Worm (Caenorhabditis elegans) whole organism, L1 larva: ENCODE data around the gene his-32.
A peak's percentile ranks its signal among the peaks of the same experiment; 100 is the strongest.

ENCODE experiments used
- Y116A8C.19 ChIP-seq: sonication (generic microtip); optimal IDR thresholded peaks from 2 replicates; lab custom pipeline; 2016; ENCODE audit warnings: missing compliant biosample characterization, missing genetic modification characterization, borderline replicate concordance
- aly-2 ChIP-seq: fragments of 150-350 bp; optimal IDR thresholded peaks from 2 replicates; lab custom pipeline; 2014; ENCODE audit warnings: missing biosample characterization, missing genetic modification characterization
- blmp-1 ChIP-seq: fragments of 150-350 bp; optimal IDR thresholded peaks from 2 replicates; lab custom pipeline; 2014; ENCODE audit warnings: missing biosample characterization, missing genetic modification characterization
- ceh-63 ChIP-seq: fragments of 200-800 bp; sonication (Bioruptor generic); optimal IDR thresholded peaks from 2 replicates; lab custom pipeline; 2018; ENCODE audit warnings: mild to moderate bottlenecking, missing genetic modification characterization, missing compliant biosample characterization
- ceh-82 ChIP-seq, 3 experiments: fragments of 150-350 bp in 1 of 3; sonication (generic microtip) in 2 of 3; optimal IDR thresholded peaks; 2 replicates each; lab custom pipeline; 2014 to 2017; ENCODE audit warnings: missing biosample characterization in 3 of 3, missing genetic modification characterization in 3 of 3
- ces-1 ChIP-seq: fragments of 150-350 bp; optimal IDR thresholded peaks from 2 replicates; lab custom pipeline; 2014; ENCODE audit warnings: missing biosample characterization, missing genetic modification reagents, missing genetic modification characterization
- dpl-1 ChIP-seq, 3 experiments: fragments of 150-350 bp in 2 of 3; sonication (generic microtip) in 1 of 3; optimal IDR thresholded peaks; 2 replicates each; lab custom pipeline; 2014 to 2017; ENCODE audit warnings: missing biosample characterization in 3 of 3, missing genetic modification characterization in 3 of 3, missing genetic modification reagents in 3 of 3
- efl-1 ChIP-seq, 4 experiments: fragments of 150-350 bp; optimal IDR thresholded peaks in 3 of 4; peaks in 1 of 4; 1 replicate in 1 of 4; 2 replicates in 3 of 4; lab custom pipeline; 2014; ENCODE audit warnings: missing biosample characterization in 2 of 4, missing genetic modification characterization in 2 of 4, missing genetic modification reagents in 2 of 4
- efl-3 ChIP-seq: fragments of 200-800 bp; sonication (Bioruptor generic); optimal IDR thresholded peaks from 2 replicates; lab custom pipeline; 2018; ENCODE audit warnings: mild to moderate bottlenecking, missing genetic modification characterization, missing compliant biosample characterization
- egl-13 ChIP-seq: sonication (generic microtip); optimal IDR thresholded peaks from 2 replicates; lab custom pipeline; 2016; ENCODE audit warnings: missing genotype, missing genetic modification reagents, missing genetic modification characterization, missing compliant biosample characterization
- egl-27 ChIP-seq, 2 experiments: fragments of 150-350 bp in 1 of 2; sonication (generic microtip); optimal IDR thresholded peaks; 3 replicates each; lab custom pipeline; 2017 to 2018; ENCODE audit warnings: missing biosample characterization in 2 of 2, missing genetic modification characterization in 2 of 2, missing genetic modification reagents in 2 of 2
- elt-2 ChIP-seq: sonication (generic microtip); optimal IDR thresholded peaks from 2 replicates; lab custom pipeline; 2016; ENCODE audit warnings: missing genetic modification characterization, mild to moderate bottlenecking, inconsistent platforms, missing compliant biosample characterization, missing genetic modification reagents
- elt-3 ChIP-seq, 6 experiments: fragments of 150-350 bp in 1 of 6; sonication (generic microtip); optimal IDR thresholded peaks; 2 replicates each; lab custom pipeline; 2017 to 2018; ENCODE audit warnings: missing biosample characterization in 6 of 6, missing genetic modification characterization in 6 of 6, inconsistent platforms in 1 of 6
- ets-5 ChIP-seq: fragments of 200-800 bp; sonication (Bioruptor generic); IDR thresholded peaks from 2 replicates; pipeline ENCODE4 v1.3.6; 2022; ENCODE audit warnings: missing genetic modification characterization, missing compliant biosample characterization
- grh-1 ChIP-seq: fragments of 200-800 bp; sonication (Bioruptor generic); IDR thresholded peaks from 2 replicates; pipeline ENCODE4 v1.3.6; 2022; ENCODE audit warnings: missing genetic modification reagents, missing genetic modification characterization, missing compliant biosample characterization
- jun-1 ChIP-seq: fragments of 150-350 bp; optimal IDR thresholded peaks from 2 replicates; lab custom pipeline; 2014; ENCODE audit warnings: missing biosample characterization, missing genetic modification reagents, missing genetic modification characterization
- lin-14 ChIP-seq: fragments of 200-800 bp; sonication (Bioruptor generic); optimal IDR thresholded peaks from 2 replicates; lab custom pipeline; 2018; ENCODE audit warnings: mild to moderate bottlenecking, missing genetic modification characterization, moderate library complexity, missing compliant biosample characterization
- lin-35 ChIP-seq, 2 experiments: fragments of 150-350 bp; optimal IDR thresholded peaks; 2 replicates each; lab custom pipeline; 2014; ENCODE audit warnings: missing biosample characterization in 2 of 2, missing genetic modification characterization in 2 of 2, missing genetic modification reagents in 2 of 2
- lir-3 ChIP-seq: sonication (generic microtip); optimal IDR thresholded peaks from 2 replicates; lab custom pipeline; 2016; ENCODE audit warnings: mild to moderate bottlenecking, missing genetic modification characterization, moderate library complexity, missing compliant biosample characterization; ENCODE audit not compliant: poor library complexity
- lsy-2 ChIP-seq, 2 experiments: fragments of 150-350 bp; optimal IDR thresholded peaks; 2 replicates each; lab custom pipeline; 2014; ENCODE audit warnings: missing biosample characterization in 2 of 2, missing genetic modification characterization in 2 of 2
- mep-1 ChIP-seq: fragments of 150-350 bp; optimal IDR thresholded peaks from 2 replicates; lab custom pipeline; 2014; ENCODE audit warnings: missing biosample characterization, missing genetic modification characterization
- nhr-11 ChIP-seq: fragments of 150-350 bp; optimal IDR thresholded peaks from 2 replicates; lab custom pipeline; 2014; ENCODE audit warnings: missing biosample characterization, missing genetic modification characterization
- nhr-19 ChIP-seq: fragments of 200-800 bp; sonication (Bioruptor generic); conservative IDR thresholded peaks from 2 replicates; pipeline ENCODE4 v1.3.6; 2022; ENCODE audit warnings: missing genetic modification characterization, missing compliant biosample characterization
- nhr-20 ChIP-seq: sonication (generic microtip); optimal IDR thresholded peaks from 2 replicates; lab custom pipeline; 2016; ENCODE audit warnings: mild to moderate bottlenecking, missing genetic modification characterization, missing compliant biosample characterization
- nhr-237 ChIP-seq: fragments of 150-350 bp; optimal IDR thresholded peaks from 2 replicates; lab custom pipeline; 2014; ENCODE audit warnings: missing biosample characterization, missing genetic modification characterization
- nhr-71 ChIP-seq: sonication (generic microtip); optimal IDR thresholded peaks from 2 replicates; lab custom pipeline; 2016; ENCODE audit warnings: mild to moderate bottlenecking, missing genetic modification characterization, moderate library complexity, missing compliant biosample characterization
- nhr-77 ChIP-seq: fragments of 150-350 bp; optimal IDR thresholded peaks from 2 replicates; lab custom pipeline; 2014; ENCODE audit warnings: missing biosample characterization, missing genetic modification characterization
- nhr-85 ChIP-seq: sonication (generic microtip); peaks from one replicate; lab custom pipeline; 2016; ENCODE audit warnings: missing genetic modification characterization, inconsistent platforms, missing compliant biosample characterization
- nhr-90 ChIP-seq: sonication (generic microtip); optimal IDR thresholded peaks from 2 replicates; lab custom pipeline; 2016; ENCODE audit warnings: mild to moderate bottlenecking, missing genetic modification characterization, missing compliant biosample characterization; ENCODE audit not compliant: poor library complexity
- pax-3 ChIP-seq: fragments of 200-800 bp; sonication (Bioruptor generic); optimal IDR thresholded peaks from 2 replicates; lab custom pipeline; 2018; ENCODE audit warnings: mild to moderate bottlenecking, missing genetic modification characterization, moderate library complexity, missing compliant biosample characterization
- rnt-1 ChIP-seq: sonication (generic microtip); optimal IDR thresholded peaks from 2 replicates; lab custom pipeline; 2016; ENCODE audit warnings: mild to moderate bottlenecking, missing genetic modification characterization, moderate library complexity, missing compliant biosample characterization
- snpc-4 ChIP-seq: fragments of 150-350 bp; optimal IDR thresholded peaks from 2 replicates; lab custom pipeline; 2014; ENCODE audit warnings: missing biosample characterization, missing genetic modification characterization
- snu-23 ChIP-seq: sonication (generic microtip); optimal IDR thresholded peaks from 2 replicates; lab custom pipeline; 2016; ENCODE audit warnings: missing genetic modification characterization, missing compliant biosample characterization
- sup-37 ChIP-seq: fragments of 200-800 bp; sonication (Bioruptor generic); optimal IDR thresholded peaks from 2 replicates; lab custom pipeline; 2018; ENCODE audit warnings: mild to moderate bottlenecking, missing genetic modification characterization, missing compliant biosample characterization
- swsn-7 ChIP-seq: sonication (generic microtip); optimal IDR thresholded peaks from 2 replicates; lab custom pipeline; 2016; ENCODE audit warnings: missing genetic modification characterization, missing compliant biosample characterization
- tbx-2 ChIP-seq: sonication (generic microtip); optimal IDR thresholded peaks from 2 replicates; lab custom pipeline; 2016; ENCODE audit warnings: missing genetic modification characterization, missing compliant biosample characterization
- tlp-1 ChIP-seq: fragments of 150-350 bp; optimal IDR thresholded peaks from 2 replicates; lab custom pipeline; 2014; ENCODE audit warnings: missing biosample characterization, missing genetic modification characterization
- unc-62 ChIP-seq: fragments of 150-350 bp; optimal IDR thresholded peaks from 2 replicates; lab custom pipeline; 2014; ENCODE audit warnings: missing biosample characterization, missing genetic modification reagents, missing genetic modification characterization
- xbp-1 ChIP-seq: sonication (generic microtip); optimal IDR thresholded peaks from 2 replicates; lab custom pipeline; 2016; ENCODE audit warnings: missing genetic modification characterization, missing compliant biosample characterization
- ztf-4 ChIP-seq: fragments of 150-350 bp; optimal IDR thresholded peaks from 2 replicates; lab custom pipeline; 2014; ENCODE audit warnings: missing biosample characterization, missing genetic modification characterization

Gene his-32

ce11 chrIV:8297192-8297591, 36.9 kb upstream of the his-32 start, which contains the start of gene nprl-3:
Gene nprl-3, plus strand, starts transcription at chrIV:8297492.
- TF ChIP-seq aly-2 (tag; lab: Kevin White, UChicago) (no peak), jun-1 (no peak), Y116A8C.19 (tag; lab: Kevin White, UChicago) (no peak), snu-23 (GFP tag; lab: Kevin White, UChicago) (no peak), pax-3 (tag; lab: Kevin White, UChicago) (no peak), nhr-71 (no peak), unc-62 (GFP tag; lab: Kevin White, UChicago) (no peak), efl-3 (no peak), rnt-1 (tag; lab: Kevin White, UChicago) (no peak), dpl-1 (GFP tag; optimal IDR thresholded peaks at IDR 0.05; lab: Kevin White, UChicago) (no peak), nhr-11 (tag; lab: Kevin White, UChicago) (no peak), elt-2 (tag; lab: Kevin White, UChicago) (no peak), xbp-1 (no peak), egl-27 (tag; optimal IDR thresholded peaks at IDR 0.05; lab: Kevin White, UChicago) (no peak), ets-5 (GFP tag; lab: Robert Waterston, UW) (no peak), ztf-4 (no peak)
- TF ChIP-seq, all 84 proteins: peak for 0

ce11 chrIV:8299636-8300035, 34.5 kb upstream of the his-32 start, which contains the start of gene F35H10.6:
Gene F35H10.6, plus strand, starts transcription at chrIV:8299936.
- no peak for TF ChIP-seq swsn-7 (tag; lab: Kevin White, UChicago)
- no peak for TF ChIP-seq nhr-237
- no peak for TF ChIP-seq lir-3
- no peak for TF ChIP-seq sup-37 (GFP tag; lab: Kevin White, UChicago)
- no peak for TF ChIP-seq snpc-4 (tag; lab: Kevin White, UChicago)
- TF ChIP-seq mep-1 (tag; lab: Kevin White, UChicago) = no peak

- TF ChIP-seq Y116A8C.19 (tag; lab: Kevin White, UChicago) = no peak
- TF ChIP-seq efl-1 (optimal IDR thresholded peaks at IDR 0.05; lab: Kevin White, UChicago) = no peak
- peak in 1 of 2 experiments; percentile 73 for TF ChIP-seq efl-1 (GFP tag; optimal IDR thresholded peaks at IDR 0.05 in 1 of 2; lab: Kevin White, UChicago)
Observed at ce11 chrIV:8300468-8300867, 33.6 kb upstream of the his-32 start, which contains the start of gene F35H10.5. Gene F35H10.5, plus strand, starts transcription at chrIV:8300768.

- TF ChIP-seq efl-1 (optimal IDR thresholded peaks at IDR 0.05; lab: Kevin White, UChicago) (peak; percentile 16 to 51), efl-1 (GFP tag; optimal IDR thresholded peaks at IDR 0.05 in 1 of 2; lab: Kevin White, UChicago) (peak; percentile 2 to 93), dpl-1 (GFP tag; optimal IDR thresholded peaks at IDR 0.05; lab: Kevin White, UChicago) (peak in 2 of 3 experiments; percentile 12 to 46), nhr-20 (peak; percentile 66), elt-3 (tag; optimal IDR thresholded peaks at IDR 0.05; lab: Kevin White, UChicago) (peak in 4 of 6 experiments; percentile 17 to 65 (median 36)), nhr-85 (tag; lab: Kevin White, UChicago) (peak; percentile 79), lin-35 (GFP tag; optimal IDR thresholded peaks at IDR 0.05; lab: Kevin White, UChicago) (peak; percentile 5 to 59), lsy-2 (tag; optimal IDR thresholded peaks at IDR 0.05; lab: Kevin White, UChicago) (peak in 1 of 2 experiments; percentile 45), lin-14 (peak; percentile 76), grh-1 (GFP tag; lab: Robert Waterston, UW) (peak; percentile 63), ztf-4 (no peak), nhr-19 (0 out of 2 replicates have a peak, but pooled peaks have one; percentile 32), egl-13 (tag; lab: Kevin White, UChicago) (no peak), snu-23 (GFP tag; lab: Kevin White, UChicago) (peak; percentile 77), tbx-2 (tag; lab: Kevin White, UChicago) (peak; percentile 27), ceh-82 (tag; optimal IDR thresholded peaks at IDR 0.05; lab: Kevin White, UChicago) (peak in 1 of 3 experiments; percentile 30), nhr-77 (tag; lab: Kevin White, UChicago) (peak; percentile 14), ceh-63 (no peak), tlp-1 (no peak), blmp-1 (tag; lab: Kevin White, UChicago) (peak; percentile 71), ces-1 (GFP tag; lab: Kevin White, UChicago) (no peak), nhr-71 (peak; percentile 47), nhr-90 (tag; lab: Kevin White, UChicago) (peak; percentile 20)
Observed at ce11 chrIV:8301925-8302324, 32.2 kb upstream of the his-32 start.
